Worm (Caenorhabditis elegans) whole organism, L1 larva: ENCODE results near the gene Y38C1BA.4.
A peak's percentile ranks its signal among the peaks of the same experiment; 100 is the strongest.

Experiments
- C34B4.2 ChIP-seq: sonication (generic microtip); optimal IDR thresholded peaks from 2 replicates; lab custom pipeline; 2017; ENCODE audit warnings: mild to moderate bottlenecking, missing genetic modification characterization, missing compliant biosample characterization
- F16B12.6 ChIP-seq: fragments of 150-350 bp; optimal IDR thresholded peaks from 2 replicates; lab custom pipeline; 2014; ENCODE audit warnings: missing biosample characterization, missing genetic modification characterization
- Y116A8C.19 ChIP-seq: sonication (generic microtip); optimal IDR thresholded peaks from 2 replicates; lab custom pipeline; 2016; ENCODE audit warnings: missing compliant biosample characterization, missing genetic modification characterization, borderline replicate concordance
- alr-1 ChIP-seq: fragments of 200-800 bp; sonication (Bioruptor generic); optimal IDR thresholded peaks from 2 replicates; lab custom pipeline; 2018; ENCODE audit warnings: borderline replicate concordance, mild to moderate bottlenecking, missing genetic modification characterization, missing compliant biosample characterization
- aly-2 ChIP-seq: fragments of 150-350 bp; optimal IDR thresholded peaks from 2 replicates; lab custom pipeline; 2014; ENCODE audit warnings: missing biosample characterization, missing genetic modification characterization
- ama-1 ChIP-seq: fragments of 150-350 bp; optimal IDR thresholded peaks from 2 replicates; lab custom pipeline; 2014
- blmp-1 ChIP-seq: fragments of 150-350 bp; optimal IDR thresholded peaks from 2 replicates; lab custom pipeline; 2014; ENCODE audit warnings: missing biosample characterization, missing genetic modification characterization
- ceh-63 ChIP-seq: fragments of 200-800 bp; sonication (Bioruptor generic); optimal IDR thresholded peaks from 2 replicates; lab custom pipeline; 2018; ENCODE audit warnings: mild to moderate bottlenecking, missing genetic modification characterization, missing compliant biosample characterization
- ceh-82 ChIP-seq, 3 experiments: fragments of 150-350 bp in 1 of 3; sonication (generic microtip) in 2 of 3; optimal IDR thresholded peaks; 2 replicates each; lab custom pipeline; 2014 to 2017; ENCODE audit warnings: missing biosample characterization in 3 of 3, missing genetic modification characterization in 3 of 3
- ces-1 ChIP-seq: fragments of 150-350 bp; optimal IDR thresholded peaks from 2 replicates; lab custom pipeline; 2014; ENCODE audit warnings: missing biosample characterization, missing genetic modification reagents, missing genetic modification characterization
- dpl-1 ChIP-seq, 3 experiments: fragments of 150-350 bp in 2 of 3; sonication (generic microtip) in 1 of 3; optimal IDR thresholded peaks; 2 replicates each; lab custom pipeline; 2014 to 2017; ENCODE audit warnings: missing biosample characterization in 3 of 3, missing genetic modification characterization in 3 of 3, missing genetic modification reagents in 3 of 3
- efl-3 ChIP-seq: fragments of 200-800 bp; sonication (Bioruptor generic); optimal IDR thresholded peaks from 2 replicates; lab custom pipeline; 2018; ENCODE audit warnings: mild to moderate bottlenecking, missing genetic modification characterization, missing compliant biosample characterization
- egl-27 ChIP-seq, 2 experiments: fragments of 150-350 bp in 1 of 2; sonication (generic microtip); optimal IDR thresholded peaks; 3 replicates each; lab custom pipeline; 2017 to 2018; ENCODE audit warnings: missing biosample characterization in 2 of 2, missing genetic modification characterization in 2 of 2, missing genetic modification reagents in 2 of 2
- elt-2 ChIP-seq: sonication (generic microtip); optimal IDR thresholded peaks from 2 replicates; lab custom pipeline; 2016; ENCODE audit warnings: missing genetic modification characterization, mild to moderate bottlenecking, inconsistent platforms, missing compliant biosample characterization, missing genetic modification reagents
- elt-3 ChIP-seq, 6 experiments: fragments of 150-350 bp in 1 of 6; sonication (generic microtip); optimal IDR thresholded peaks; 2 replicates each; lab custom pipeline; 2017 to 2018; ENCODE audit warnings: missing biosample characterization in 6 of 6, missing genetic modification characterization in 6 of 6, inconsistent platforms in 1 of 6
- fkh-10 ChIP-seq: sonication (generic microtip); optimal IDR thresholded peaks from 2 replicates; lab custom pipeline; 2017; ENCODE audit warnings: missing biosample characterization, missing genetic modification reagents, missing genetic modification characterization
- fkh-4 ChIP-seq: sonication (generic microtip); optimal IDR thresholded peaks from 2 replicates; lab custom pipeline; 2016; ENCODE audit warnings: missing compliant biosample characterization, missing genetic modification characterization, borderline replicate concordance
- fkh-8 ChIP-seq: sonication (generic microtip); optimal IDR thresholded peaks from 2 replicates; lab custom pipeline; 2016; ENCODE audit warnings: mild to moderate bottlenecking, missing genetic modification characterization, missing compliant biosample characterization
- grh-1 ChIP-seq: fragments of 200-800 bp; sonication (Bioruptor generic); IDR thresholded peaks from 2 replicates; pipeline ENCODE4 v1.3.6; 2022; ENCODE audit warnings: missing genetic modification reagents, missing genetic modification characterization, missing compliant biosample characterization
- hlh-17 ChIP-seq: fragments of 200-800 bp; sonication (Bioruptor generic); optimal IDR thresholded peaks from 2 replicates; lab custom pipeline; 2018; ENCODE audit warnings: missing genetic modification characterization, mild to moderate bottlenecking, missing compliant biosample characterization, moderate library complexity, borderline replicate concordance
- hlh-4 ChIP-seq: sonication (generic microtip); optimal IDR thresholded peaks from 2 replicates; lab custom pipeline; 2016; ENCODE audit warnings: mild to moderate bottlenecking, missing genetic modification characterization, missing compliant biosample characterization
- hpl-2 ChIP-seq: fragments of 150-350 bp; optimal IDR thresholded peaks from 2 replicates; lab custom pipeline; 2014; ENCODE audit warnings: missing biosample characterization, missing genetic modification reagents, missing genetic modification characterization
- irx-1 ChIP-seq: sonication (generic microtip); optimal IDR thresholded peaks from 2 replicates; lab custom pipeline; 2016; ENCODE audit warnings: missing genetic modification characterization, missing compliant biosample characterization
- isw-1 ChIP-seq: fragments of 200-800 bp; sonication (Bioruptor generic); IDR thresholded peaks from 2 replicates; pipeline ENCODE4 v1.3.6; 2022; ENCODE audit warnings: missing genetic modification characterization, missing compliant biosample characterization
- lin-13 ChIP-seq: fragments of 150-350 bp; optimal IDR thresholded peaks from 2 replicates; lab custom pipeline; 2014; ENCODE audit warnings: missing biosample characterization, missing genetic modification reagents, missing genetic modification characterization
- lin-39 ChIP-seq: fragments of 150-350 bp; optimal IDR thresholded peaks from 2 replicates; lab custom pipeline; 2014; ENCODE audit warnings: missing biosample characterization, missing genetic modification reagents, missing genetic modification characterization
- lir-3 ChIP-seq: sonication (generic microtip); optimal IDR thresholded peaks from 2 replicates; lab custom pipeline; 2016; ENCODE audit warnings: mild to moderate bottlenecking, missing genetic modification characterization, moderate library complexity, missing compliant biosample characterization; ENCODE audit not compliant: poor library complexity
- mab-9 ChIP-seq: fragments of 200-800 bp; sonication (Bioruptor generic); IDR thresholded peaks from 2 replicates; pipeline ENCODE4 v1.3.6; 2022; ENCODE audit warnings: missing genetic modification reagents, missing genetic modification characterization, missing compliant biosample characterization
- mdl-1 ChIP-seq, 2 experiments: fragments of 150-350 bp; optimal IDR thresholded peaks; 2 replicates each; lab custom pipeline; 2014 to 2017; ENCODE audit warnings: missing biosample characterization in 2 of 2, missing genetic modification characterization in 2 of 2, inconsistent platforms in 1 of 2
- mef-2 ChIP-seq: fragments of 150-350 bp; optimal IDR thresholded peaks from 2 replicates; lab custom pipeline; 2014; ENCODE audit warnings: missing biosample characterization, missing genetic modification characterization
- nhr-11 ChIP-seq: fragments of 150-350 bp; optimal IDR thresholded peaks from 2 replicates; lab custom pipeline; 2014; ENCODE audit warnings: missing biosample characterization, missing genetic modification characterization
- nhr-20 ChIP-seq: sonication (generic microtip); optimal IDR thresholded peaks from 2 replicates; lab custom pipeline; 2016; ENCODE audit warnings: mild to moderate bottlenecking, missing genetic modification characterization, missing compliant biosample characterization
- nhr-237 ChIP-seq: fragments of 150-350 bp; optimal IDR thresholded peaks from 2 replicates; lab custom pipeline; 2014; ENCODE audit warnings: missing biosample characterization, missing genetic modification characterization
- nhr-28 ChIP-seq: fragments of 150-350 bp; optimal IDR thresholded peaks from 2 replicates; lab custom pipeline; 2014; ENCODE audit warnings: missing biosample characterization, missing genetic modification characterization
- nhr-71 ChIP-seq: sonication (generic microtip); optimal IDR thresholded peaks from 2 replicates; lab custom pipeline; 2016; ENCODE audit warnings: mild to moderate bottlenecking, missing genetic modification characterization, moderate library complexity, missing compliant biosample characterization
- nhr-77 ChIP-seq: fragments of 150-350 bp; optimal IDR thresholded peaks from 2 replicates; lab custom pipeline; 2014; ENCODE audit warnings: missing biosample characterization, missing genetic modification characterization
- nhr-85 ChIP-seq: sonication (generic microtip); peaks from one replicate; lab custom pipeline; 2016; ENCODE audit warnings: missing genetic modification characterization, inconsistent platforms, missing compliant biosample characterization
- nhr-90 ChIP-seq: sonication (generic microtip); optimal IDR thresholded peaks from 2 replicates; lab custom pipeline; 2016; ENCODE audit warnings: mild to moderate bottlenecking, missing genetic modification characterization, missing compliant biosample characterization; ENCODE audit not compliant: poor library complexity
- rnt-1 ChIP-seq: sonication (generic microtip); optimal IDR thresholded peaks from 2 replicates; lab custom pipeline; 2016; ENCODE audit warnings: mild to moderate bottlenecking, missing genetic modification characterization, moderate library complexity, missing compliant biosample characterization
- snu-23 ChIP-seq: sonication (generic microtip); optimal IDR thresholded peaks from 2 replicates; lab custom pipeline; 2016; ENCODE audit warnings: missing genetic modification characterization, missing compliant biosample characterization
- sox-4 ChIP-seq: sonication (generic microtip); optimal IDR thresholded peaks from 2 replicates; lab custom pipeline; 2016; ENCODE audit warnings: missing genetic modification characterization, missing compliant biosample characterization
- sptf-1 ChIP-seq: fragments of 150-350 bp; optimal IDR thresholded peaks from 2 replicates; lab custom pipeline; 2014; ENCODE audit warnings: missing biosample characterization, missing genetic modification characterization
- swsn-7 ChIP-seq: sonication (generic microtip); optimal IDR thresholded peaks from 2 replicates; lab custom pipeline; 2016; ENCODE audit warnings: missing genetic modification characterization, missing compliant biosample characterization
- tbx-2 ChIP-seq: sonication (generic microtip); optimal IDR thresholded peaks from 2 replicates; lab custom pipeline; 2016; ENCODE audit warnings: missing genetic modification characterization, missing compliant biosample characterization
- tlp-1 ChIP-seq: fragments of 150-350 bp; optimal IDR thresholded peaks from 2 replicates; lab custom pipeline; 2014; ENCODE audit warnings: missing biosample characterization, missing genetic modification characterization
- unc-62 ChIP-seq: fragments of 150-350 bp; optimal IDR thresholded peaks from 2 replicates; lab custom pipeline; 2014; ENCODE audit warnings: missing biosample characterization, missing genetic modification reagents, missing genetic modification characterization
- unc-86 ChIP-seq: sonication (generic microtip); optimal IDR thresholded peaks from 2 replicates; lab custom pipeline; 2016; ENCODE audit warnings: missing genetic modification characterization, missing compliant biosample characterization
- unc-98 ChIP-seq: fragments of 200-800 bp; sonication (Bioruptor generic); IDR thresholded peaks from 2 replicates; pipeline ENCODE4 v1.3.6; 2022; ENCODE audit warnings: missing genetic modification characterization, missing compliant biosample characterization
- vab-15 ChIP-seq: sonication (generic microtip); optimal IDR thresholded peaks from 2 replicates; lab custom pipeline; 2017; ENCODE audit warnings: missing genotype, mild to moderate bottlenecking, missing genetic modification characterization, missing compliant biosample characterization
- xbp-1 ChIP-seq: sonication (generic microtip); optimal IDR thresholded peaks from 2 replicates; lab custom pipeline; 2016; ENCODE audit warnings: missing genetic modification characterization, missing compliant biosample characterization
- zip-4 ChIP-seq: fragments of 200-800 bp; sonication (Bioruptor generic); optimal IDR thresholded peaks from 2 replicates; lab custom pipeline; 2018; ENCODE audit warnings: mild to moderate bottlenecking, missing genetic modification characterization, moderate library complexity, missing compliant biosample characterization
- ztf-11 ChIP-seq, 2 experiments: sonication (generic microtip); optimal IDR thresholded peaks; 2 replicates each; lab custom pipeline; 2016 to 2017; ENCODE audit warnings: missing genetic modification characterization in 2 of 2, missing biosample characterization in 1 of 2, missing compliant biosample characterization in 1 of 2
- ztf-4 ChIP-seq: fragments of 150-350 bp; optimal IDR thresholded peaks from 2 replicates; lab custom pipeline; 2014; ENCODE audit warnings: missing biosample characterization, missing genetic modification characterization

The Y38C1BA.4 gene

DNA sequence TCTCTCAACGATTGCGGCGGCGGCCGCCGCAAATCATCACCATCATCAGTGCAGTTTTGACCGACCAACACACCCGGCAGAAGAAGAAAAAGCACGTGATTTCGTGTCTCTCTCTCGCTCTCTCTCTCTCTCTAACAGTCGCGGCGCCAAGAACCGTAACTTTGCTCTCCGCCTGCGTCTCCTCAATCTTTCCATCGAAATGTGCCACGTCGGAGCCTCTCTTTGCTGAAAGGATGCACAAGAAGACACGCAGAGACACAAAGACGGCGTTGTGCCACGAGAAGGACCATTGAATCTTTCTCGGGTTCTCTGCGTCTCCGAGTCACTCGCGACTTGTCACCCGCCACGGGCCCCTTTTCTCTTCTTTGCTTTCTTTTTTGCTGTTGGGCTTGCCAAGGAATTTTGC, 36.2 kb downstream of the Y38C1BA.4 start (continued):
- peak; percentile 73 for TF ChIP-seq nhr-90 (tag; lab: Kevin White, UChicago)
- peak; percentile 80 for TF ChIP-seq rnt-1
- TF ChIP-seq unc-86 (tag; lab: Kevin White, UChicago), result peak; percentile 69
- no peak for TF ChIP-seq ama-1 (lab: Kevin White, UChicago)
- TF ChIP-seq nhr-85 (tag; lab: Kevin White, UChicago), result peak; percentile 91
- no peak for TF ChIP-seq efl-3 (GFP tag; lab: Kevin White, UChicago)
- TF ChIP-seq Y116A8C.19 (tag; lab: Kevin White, UChicago), result no peak
- peak; percentile 47 for TF ChIP-seq xbp-1 (tag; lab: Kevin White, UChicago)
- peak; percentile 84 for TF ChIP-seq nhr-20 (tag; lab: Kevin White, UChicago)
- TF ChIP-seq alr-1, result no peak
- TF ChIP-seq unc-62 (GFP tag; lab: Kevin White, UChicago), result no peak
- TF ChIP-seq grh-1, result peak; percentile 54
- TF ChIP-seq nhr-77 (tag; lab: Kevin White, UChicago), result peak; percentile 70
- no peak for TF ChIP-seq ceh-63 (GFP tag; lab: Kevin White, UChicago)
- TF ChIP-seq irx-1 (tag; lab: Kevin White, UChicago), result no peak
- no peak for TF ChIP-seq hpl-2 (GFP tag; lab: Kevin White, UChicago)
- peak; percentile 72 for TF ChIP-seq snu-23
- no peak for TF ChIP-seq mab-9 (GFP tag; lab: Robert Waterston, UW)
- TF ChIP-seq ces-1 (GFP tag; lab: Kevin White, UChicago), result no peak
- TF ChIP-seq lin-13 (GFP tag; lab: Kevin White, UChicago), result peak; percentile 78
- no peak for TF ChIP-seq sptf-1
- TF ChIP-seq nhr-71 (tag; lab: Kevin White, UChicago), result peak; percentile 92
- peak; percentile 73 for TF ChIP-seq tbx-2
- no peak for TF ChIP-seq tlp-1 (tag; lab: Kevin White, UChicago)
- TF ChIP-seq dpl-1 (GFP tag; optimal IDR thresholded peaks at IDR 0.05; lab: Kevin White, UChicago), result peak; percentile 22 to 59 (median 24)
- peak; percentile 68 for TF ChIP-seq swsn-7
- peak in 1 of 3 experiments; percentile 67 for TF ChIP-seq ceh-82 (tag; optimal IDR thresholded peaks at IDR 0.05; lab: Kevin White, UChicago)
- TF ChIP-seq sox-4, result no peak
- TF ChIP-seq elt-2 (tag; lab: Kevin White, UChicago), result peak; percentile 68
- no peak for TF ChIP-seq unc-98 (GFP tag; lab: Robert Waterston, UW)
- TF ChIP-seq ztf-4 (tag; lab: Kevin White, UChicago), result peak; percentile 39
- no peak for TF ChIP-seq ztf-11 (tag; optimal IDR thresholded peaks at IDR 0.05; lab: Kevin White, UChicago)
- no peak for TF ChIP-seq F16B12.6
- no peak for TF ChIP-seq aly-2 (tag; lab: Kevin White, UChicago)
- peak; percentile 10 for TF ChIP-seq C34B4.2 (tag; lab: Kevin White, UChicago)
- TF ChIP-seq lir-3 (tag; lab: Kevin White, UChicago), result no peak
- TF ChIP-seq mdl-1 (tag; optimal IDR thresholded peaks at IDR 0.05; lab: Kevin White, UChicago), result peak; percentile 16 to 89
- peak in 2 of 6 experiments; percentile 9 to 45 for TF ChIP-seq elt-3 (tag; optimal IDR thresholded peaks at IDR 0.05; lab: Kevin White, UChicago)
- TF ChIP-seq fkh-8 (tag; lab: Kevin White, UChicago), result no peak
- TF ChIP-seq nhr-28 (tag; lab: Kevin White, UChicago), result no peak
- no peak for TF ChIP-seq zip-4 (GFP tag; lab: Kevin White, UChicago)
- no peak for TF ChIP-seq hlh-17
- peak; percentile 28 for TF ChIP-seq lin-39 (tag; lab: Kevin White, UChicago)
- TF ChIP-seq egl-27 (tag; optimal IDR thresholded peaks at IDR 0.05; lab: Kevin White, UChicago), result no peak
- TF ChIP-seq hlh-4 (tag; lab: Kevin White, UChicago), result no peak
- TF ChIP-seq nhr-11 (tag; lab: Kevin White, UChicago), result no peak
- TF ChIP-seq isw-1, result peak; percentile 22
- TF ChIP-seq fkh-4 (tag; lab: Kevin White, UChicago), result no peak
- peak; percentile 80 for TF ChIP-seq blmp-1
- TF ChIP-seq nhr-237 (tag; lab: Kevin White, UChicago), result no peak
- TF ChIP-seq mef-2 (tag; lab: Kevin White, UChicago), result no peak
- no peak for TF ChIP-seq vab-15 (tag; lab: Kevin White, UChicago)
- peak; percentile 64 for TF ChIP-seq fkh-10 (GFP tag; lab: Kevin White, UChicago)
